Fruit fly (Drosophila melanogaster) whole organism, embryonic: ENCODE results near the gene CG34238.

Experiments used
- Antp ChIP-seq: fragments of 200-800 bp; sonication (Bioruptor generic); optimal IDR thresholded peaks from 3 replicates; lab custom pipeline; 2016; ENCODE audit warnings: missing biosample characterization, missing genetic modification characterization
- Atf6 ChIP-seq: fragments of 200-800 bp; sonication (Bioruptor generic); IDR thresholded peaks from 2 replicates; pipeline ENCODE4 v1.3.6; 2022; ENCODE audit warnings: missing biosample characterization, missing genetic modification characterization
- Awh ChIP-seq: fragments of 200-800 bp; sonication (Bioruptor generic); IDR thresholded peaks from 2 replicates; pipeline ENCODE4, ENCODE4 v1.3.6; 2022; ENCODE audit warnings: missing biosample characterization, missing genetic modification characterization
- B-H2 ChIP-seq: fragments of 200-800 bp; sonication (Bioruptor generic); optimal IDR thresholded peaks from 2 replicates; lab custom pipeline; 2018; ENCODE audit warnings: missing biosample characterization, mild to moderate bottlenecking, missing genetic modification characterization
- Bdp1 ChIP-seq: fragments of 200-800 bp; sonication (Bioruptor generic); optimal IDR thresholded peaks from 3 replicates; lab custom pipeline; 2016; ENCODE audit warnings: missing biosample characterization, missing genetic modification characterization
- CG10366 ChIP-seq: fragments of 200-800 bp; sonication (Bioruptor generic); IDR thresholded peaks from 2 replicates; pipeline ENCODE4 v1.3.6; 2022; ENCODE audit warnings: missing biosample characterization, missing genetic modification characterization
- CG11560 ChIP-seq: fragments of 200-800 bp; sonication (Bioruptor generic); IDR thresholded peaks from 3 replicates; pipeline ENCODE4 v1.3.6; 2022; ENCODE audit warnings: missing biosample characterization, missing genetic modification characterization
- CG13287 ChIP-seq: fragments of 200-800 bp; sonication (Bioruptor generic); IDR thresholded peaks from 2 replicates; pipeline ENCODE4 v1.3.6; 2022; ENCODE audit warnings: missing biosample characterization, missing genetic modification characterization; ENCODE audit not compliant: partially characterized antibody
- CG13296 ChIP-seq: fragments of 200-800 bp; sonication (Bioruptor generic); optimal IDR thresholded peaks from 3 replicates; lab custom pipeline; 2018; ENCODE audit warnings: missing biosample characterization, mild to moderate bottlenecking, missing genetic modification characterization
- CG14441 ChIP-seq: fragments of 200-800 bp; sonication (Bioruptor generic); IDR thresholded peaks from 2 replicates; pipeline ENCODE4 v1.3.6; 2022; ENCODE audit warnings: missing biosample characterization, missing genetic modification characterization
- CG17359 ChIP-seq: fragments of 200-800 bp; sonication (Bioruptor generic); optimal IDR thresholded peaks from 3 replicates; lab custom pipeline; 2018; ENCODE audit warnings: missing biosample characterization, mild to moderate bottlenecking, missing genetic modification characterization, moderate library complexity
- CG17829 ChIP-seq: fragments of 200-800 bp; optimal IDR thresholded peaks from 2 replicates; lab custom pipeline; 2019; ENCODE audit warnings: missing biosample characterization, mild to moderate bottlenecking, missing genetic modification characterization, moderate library complexity
- CG2199 ChIP-seq: fragments of 200-800 bp; sonication (Bioruptor generic); IDR thresholded peaks from 3 replicates; pipeline ENCODE4 v1.3.6; 2022; ENCODE audit warnings: missing biosample characterization, missing genetic modification characterization
- CG30431 ChIP-seq: fragments of 200-800 bp; sonication (Bioruptor generic); optimal IDR thresholded peaks from 2 replicates; lab custom pipeline; 2017; ENCODE audit warnings: missing biosample characterization, missing genetic modification characterization
- CG32772 ChIP-seq: fragments of 200-800 bp; sonication (Bioruptor generic); IDR thresholded peaks from 2 replicates; pipeline ENCODE4 v1.3.6; 2022; ENCODE audit warnings: missing biosample characterization, missing genetic modification characterization
- CG4282 ChIP-seq: fragments of 200-800 bp; sonication (Bioruptor generic); optimal IDR thresholded peaks from 2 replicates; lab custom pipeline; 2016; ENCODE audit warnings: missing biosample characterization, missing genetic modification characterization
- CG4730 ChIP-seq: fragments of 200-800 bp; sonication (Bioruptor generic); IDR thresholded peaks from 2 replicates; pipeline ENCODE4 v1.3.6; 2022; ENCODE audit warnings: missing biosample characterization, missing genetic modification characterization
- CG8944 ChIP-seq: fragments of 200-800 bp; sonication (Bioruptor generic); optimal IDR thresholded peaks from 3 replicates; lab custom pipeline; 2016; ENCODE audit warnings: missing biosample characterization, missing genetic modification characterization
- Doc2 ChIP-seq: fragments of 200-800 bp; sonication (Bioruptor generic); IDR thresholded peaks from 2 replicates; pipeline ENCODE4 v1.3.6; 2022; ENCODE audit warnings: missing biosample characterization, missing genetic modification characterization
- HLHmδ ChIP-seq: fragments of 200-800 bp; sonication (Bioruptor generic); optimal IDR thresholded peaks from 2 replicates; lab custom pipeline; 2018; ENCODE audit warnings: missing biosample characterization, mild to moderate bottlenecking, missing genetic modification characterization, moderate library complexity
- HmgZ ChIP-seq: fragments of 200-800 bp; sonication (Bioruptor generic); optimal IDR thresholded peaks from 2 replicates; lab custom pipeline; 2018; ENCODE audit warnings: missing biosample characterization, mild to moderate bottlenecking, missing genetic modification characterization
- Hr51 ChIP-seq, 2 experiments: fragments of 200-800 bp; sonication (Bioruptor generic); optimal IDR thresholded peaks; 2 replicates in 1 of 2; 3 replicates in 1 of 2; lab custom pipeline; 2016 to 2018; ENCODE audit warnings: missing biosample characterization in 2 of 2, missing genetic modification characterization in 2 of 2, mild to moderate bottlenecking in 1 of 2, moderate library complexity in 1 of 2
- Hsf ChIP-seq: fragments of 200-800 bp; sonication (Bioruptor generic); optimal IDR thresholded peaks from 3 replicates; lab custom pipeline; 2016; ENCODE audit warnings: missing biosample characterization, missing genetic modification characterization
- Lpt ChIP-seq: fragments of >200 bp; optimal IDR thresholded peaks from 2 replicates; lab custom pipeline; 2018; ENCODE audit warnings: missing biosample characterization, missing genetic modification characterization
- MTF-1 ChIP-seq: fragments of 200-800 bp; sonication (Bioruptor generic); optimal IDR thresholded peaks from 2 replicates; lab custom pipeline; 2018; ENCODE audit warnings: missing biosample characterization, mild to moderate bottlenecking, missing genetic modification characterization, borderline replicate concordance
- Mes4 ChIP-seq: fragments of 200-800 bp; sonication (Bioruptor generic); optimal IDR thresholded peaks from 2 replicates; lab custom pipeline; 2016; ENCODE audit warnings: missing biosample characterization, missing genetic modification characterization
- NfI ChIP-seq: fragments of 200-800 bp; sonication (Bioruptor generic); optimal IDR thresholded peaks from 3 replicates; lab custom pipeline; 2018; ENCODE audit warnings: missing biosample characterization, mild to moderate bottlenecking, missing genetic modification characterization, moderate library complexity
- Oli ChIP-seq: fragments of 200-800 bp; sonication (Bioruptor generic); optimal IDR thresholded peaks from 2 replicates; lab custom pipeline; 2018; ENCODE audit warnings: missing biosample characterization, mild to moderate bottlenecking, missing genetic modification characterization, moderate library complexity
- Ptx1 ChIP-seq: fragments of 200-800 bp; sonication (Bioruptor generic); IDR thresholded peaks from 2 replicates; pipeline ENCODE4 v1.3.6; 2022; ENCODE audit warnings: missing biosample characterization, missing genetic modification characterization
- Trl ChIP-seq, 3 experiments: fragments of >200 bp in 2 of 3; fragments of 200-800 bp in 1 of 3; sonication (Bioruptor generic) in 1 of 3; optimal IDR thresholded peaks; 2 replicates in 1 of 3; 3 replicates in 2 of 3; lab custom pipeline; 2016 to 2017; ENCODE audit warnings: missing biosample characterization in 1 of 3, missing genetic modification characterization in 1 of 3
- Vsx1 ChIP-seq: fragments of 200-800 bp; sonication (Bioruptor generic); optimal IDR thresholded peaks from 2 replicates; lab custom pipeline; 2017; ENCODE audit warnings: missing biosample characterization, mild to moderate bottlenecking, missing genetic modification characterization, missing genetic modification reagents
- Xrp1 ChIP-seq: fragments of 200-800 bp; sonication (Bioruptor generic); IDR thresholded peaks from 2 replicates; pipeline ENCODE4 v1.3.6; 2022; ENCODE audit warnings: missing biosample characterization, missing genetic modification characterization
- aop ChIP-seq: fragments of 200-800 bp; sonication (Bioruptor generic); IDR thresholded peaks from 2 replicates; pipeline ENCODE4 v1.3.6; 2022; ENCODE audit warnings: missing biosample characterization, missing genetic modification characterization
- bigmax ChIP-seq: fragments of 200-800 bp; sonication (Bioruptor generic); optimal IDR thresholded peaks from 2 replicates; lab custom pipeline; 2018; ENCODE audit warnings: missing biosample characterization, mild to moderate bottlenecking, missing genetic modification characterization
- danr ChIP-seq: fragments of 200-800 bp; sonication (Bioruptor generic); IDR thresholded peaks from 2 replicates; pipeline ENCODE4 v1.3.6; 2022; ENCODE audit warnings: missing biosample characterization, missing genetic modification characterization
- eve ChIP-seq, 2 experiments: fragments of >200 bp; optimal IDR thresholded peaks; 2 replicates each; lab custom pipeline; 2017; ENCODE audit warnings: missing biosample characterization in 2 of 2, missing genetic modification characterization in 2 of 2
- fd96Cb ChIP-seq: fragments of 200-800 bp; sonication (Bioruptor generic); optimal IDR thresholded peaks from 2 replicates; lab custom pipeline; 2018; ENCODE audit warnings: missing biosample characterization, mild to moderate bottlenecking, missing genetic modification characterization, moderate library complexity
- gcm ChIP-seq: fragments of 200-800 bp; sonication (Bioruptor generic); optimal IDR thresholded peaks from 2 replicates; lab custom pipeline; 2019; ENCODE audit warnings: missing biosample characterization, mild to moderate bottlenecking, missing genetic modification characterization, moderate library complexity
- grau ChIP-seq: fragments of 200-800 bp; optimal IDR thresholded peaks from 3 replicates; lab custom pipeline; 2019; ENCODE audit warnings: missing biosample characterization, mild to moderate bottlenecking, missing genetic modification characterization, moderate library complexity
- ind ChIP-seq: fragments of 200-800 bp; sonication (Bioruptor generic); optimal IDR thresholded peaks from 3 replicates; lab custom pipeline; 2016; ENCODE audit warnings: missing biosample characterization, missing genetic modification characterization
- inv ChIP-seq: fragments of 200-800 bp; sonication (Bioruptor generic); IDR thresholded peaks from 2 replicates; pipeline ENCODE4 v1.3.6; 2022; ENCODE audit warnings: missing biosample characterization, missing genetic modification characterization; ENCODE audit not compliant: partially characterized antibody
- kay ChIP-seq: fragments of 200-800 bp; sonication (Bioruptor generic); optimal IDR thresholded peaks from 2 replicates; lab custom pipeline; 2016; ENCODE audit warnings: missing biosample characterization, missing genetic modification characterization
- mld ChIP-seq: fragments of 200-800 bp; sonication (Bioruptor generic); IDR thresholded peaks from 3 replicates; pipeline ENCODE4 v1.3.6; 2022; ENCODE audit warnings: missing biosample characterization, missing genetic modification characterization; ENCODE audit not compliant: partially characterized antibody
- nerfin-2 ChIP-seq: fragments of 200-800 bp; sonication (Bioruptor generic); IDR thresholded peaks from 2 replicates; pipeline ENCODE4 v1.3.6; 2022; ENCODE audit warnings: missing biosample characterization, missing genetic modification characterization; ENCODE audit not compliant: partially characterized antibody
- phol ChIP-seq: fragments of 200-800 bp; sonication (Bioruptor generic); optimal IDR thresholded peaks from 3 replicates; lab custom pipeline; 2018; ENCODE audit warnings: missing biosample characterization, mild to moderate bottlenecking, missing genetic modification characterization, moderate library complexity
- psq ChIP-seq: fragments of 200-800 bp; sonication (Bioruptor generic); optimal IDR thresholded peaks from 2 replicates; lab custom pipeline; 2017; ENCODE audit warnings: missing biosample characterization, missing genetic modification characterization
- so ChIP-seq: fragments of 200-800 bp; sonication (Bioruptor generic); IDR thresholded peaks from 3 replicates; pipeline ENCODE4 v1.3.6; 2022; ENCODE audit warnings: missing biosample characterization, missing genetic modification characterization
- sug ChIP-seq: fragments of 200-800 bp; optimal IDR thresholded peaks from 2 replicates; lab custom pipeline; 2019; ENCODE audit warnings: missing biosample characterization, mild to moderate bottlenecking, missing genetic modification characterization, moderate library complexity
- tx ChIP-seq: fragments of 200-800 bp; sonication (Bioruptor generic); optimal IDR thresholded peaks from 2 replicates; lab custom pipeline; 2016; ENCODE audit warnings: missing biosample characterization, missing genetic modification characterization
- usp ChIP-seq: fragments of >200 bp; optimal IDR thresholded peaks from 2 replicates; lab custom pipeline; 2017; ENCODE audit warnings: missing biosample characterization, missing genetic modification characterization

Gene CG34238

dm6 chr3L:10659993-10660743 is 33.9 kb downstream of the CG34238 start (continued):
- no peak for TF ChIP-seq mld (GFP tag; lab: Robert Waterston, UW)
- TF ChIP-seq usp (GFP tag; lab: Kevin White, UChicago) = no peak
- no peak for TF ChIP-seq B-H2
- no peak for TF ChIP-seq CG17359 (tag; lab: Kevin White, UChicago)
- TF ChIP-seq Hr51 (GFP tag; optimal IDR thresholded peaks at IDR 0.05; lab: Kevin White, UChicago) = peak in 1 of 2 experiments; percentile 40
- TF ChIP-seq inv (GFP tag; lab: Robert Waterston, UW) = no peak
- no peak for TF ChIP-seq eve (GFP tag; optimal IDR thresholded peaks at IDR 0.05; lab: Kevin White, UChicago)
- TF ChIP-seq Antp (GFP tag; lab: Kevin White, UChicago) = no peak
- no peak for TF ChIP-seq Awh
- TF ChIP-seq CG32772 (GFP tag; lab: Robert Waterston, UW) = no peak
- TF ChIP-seq kay (GFP tag; lab: Kevin White, UChicago) = no peak
- no peak for TF ChIP-seq aop (GFP tag; lab: Robert Waterston, UW)
- TF ChIP-seq Mes4 = no peak
- no peak for TF ChIP-seq NfI (GFP tag; lab: Kevin White, UChicago)
- TF ChIP-seq ind (GFP tag; lab: Kevin White, UChicago) = no peak
- TF ChIP-seq Oli (tag; lab: Kevin White, UChicago) = peak; percentile 7
- TF ChIP-seq Atf6 (GFP tag; lab: Robert Waterston, UW) = no peak
- TF ChIP-seq danr (GFP tag; lab: Robert Waterston, UW) = no peak
- TF ChIP-seq HLHmδ (GFP tag; lab: Kevin White, UChicago) = no peak
- TF ChIP-seq CG4730 = no peak
- TF ChIP-seq Doc2 = no peak
- no peak for TF ChIP-seq gcm (GFP tag; lab: Kevin White, UChicago)
- no peak for TF ChIP-seq CG8944 (GFP tag; lab: Kevin White, UChicago)
- no peak for TF ChIP-seq Vsx1 (GFP tag; lab: Kevin White, UChicago)
- no peak for TF ChIP-seq CG13296
- no peak for TF ChIP-seq CG10366 (GFP tag; lab: Robert Waterston, UW)
- TF ChIP-seq CG13287 (GFP tag; lab: Robert Waterston, UW) = no peak
- TF ChIP-seq CG17829 (tag; lab: Kevin White, UChicago) = peak; percentile 10
- no peak for TF ChIP-seq Lpt (GFP tag; lab: Kevin White, UChicago)
- TF ChIP-seq nerfin-2 (GFP tag; lab: Robert Waterston, UW) = no peak
- peak; percentile 39; the same call in 1 of the 2 replicates for TF ChIP-seq Xrp1 (GFP tag; lab: Robert Waterston, UW)
- no peak for TF ChIP-seq fd96Cb (tag; lab: Kevin White, UChicago)
- no peak for TF ChIP-seq Hsf (GFP tag; lab: Kevin White, UChicago)
- no peak for TF ChIP-seq Ptx1 (GFP tag; lab: Robert Waterston, UW)
- TF ChIP-seq CG4282 (GFP tag; lab: Kevin White, UChicago) = no peak
- no peak for TF ChIP-seq CG30431 (GFP tag; lab: Kevin White, UChicago)
- no peak for TF ChIP-seq psq (GFP tag; lab: Kevin White, UChicago)
- no peak for TF ChIP-seq MTF-1 (GFP tag; lab: Kevin White, UChicago)
- no peak; the same call in 2 of the 3 replicates for TF ChIP-seq CG2199 (GFP tag; lab: Robert Waterston, UW)
- TF ChIP-seq so (GFP tag; lab: Robert Waterston, UW) = no peak
- no peak for TF ChIP-seq tx (GFP tag; lab: Kevin White, UChicago)
- peak; percentile 46 to 51 for TF ChIP-seq Trl (optimal IDR thresholded peaks at IDR 0.05; lab: Kevin White, UChicago)
- no peak for TF ChIP-seq Trl (GFP tag; optimal IDR thresholded peaks at IDR 0.05; lab: Kevin White, UChicago)
- no peak for TF ChIP-seq HmgZ (tag; lab: Kevin White, UChicago)
- no peak for TF ChIP-seq sug
- TF ChIP-seq CG11560 (tag; lab: Robert Waterston, UW) = no peak
- TF ChIP-seq phol = peak; percentile 32
- no peak for TF ChIP-seq CG14441 (GFP tag; lab: Robert Waterston, UW)
- TF ChIP-seq grau (tag; lab: Kevin White, UChicago) = peak; percentile 92
- TF ChIP-seq bigmax (GFP tag; lab: Kevin White, UChicago) = no peak
- TF ChIP-seq Bdp1 (GFP tag; lab: Kevin White, UChicago) = no peak
